Worm (Caenorhabditis elegans): ENCODE data around the gene fdgt-2.

DNA sequence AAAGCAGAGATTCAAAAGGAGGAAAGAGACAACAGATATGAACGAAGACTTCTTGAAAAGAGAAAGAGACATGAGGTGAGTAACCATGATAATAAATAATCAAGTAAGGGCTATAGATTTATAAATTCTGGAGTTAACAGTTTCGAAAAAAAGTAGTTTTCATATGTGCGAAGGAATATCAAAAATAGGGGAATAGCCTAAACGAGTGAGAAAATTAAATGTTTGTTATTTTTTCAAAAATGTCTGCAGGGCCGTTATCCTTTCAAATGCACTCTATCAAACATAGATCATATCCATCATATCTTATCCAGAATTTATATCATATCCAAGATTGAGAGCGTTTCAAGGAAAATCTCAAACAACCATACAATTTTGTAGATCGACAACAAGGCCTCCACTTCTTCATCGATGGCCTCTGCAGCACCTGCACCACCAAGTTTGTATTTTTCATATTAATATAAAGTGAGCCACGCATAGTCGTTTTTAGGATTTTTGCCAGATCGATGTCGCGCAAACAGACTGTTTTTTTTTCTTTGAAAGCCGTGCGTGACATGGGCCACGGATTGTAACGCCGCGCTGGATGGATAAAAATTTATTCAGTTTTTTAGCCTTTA is 3.5 kb downstream of the fdgt-2 start:
- no peak for TF ChIP-seq mbf-1 (tag; optimal IDR thresholded peaks at IDR 0.05)
- TF ChIP-seq nhr-237 (tag; optimal IDR thresholded peaks at IDR 0.05) = no peak

Measured in whole organism, L2 larva.